Worm (Caenorhabditis elegans) whole organism, L4 larva: ENCODE data around the gene T12A7.10.

Experiments used
- aha-1 ChIP-seq: fragments of 150-350 bp; peaks from one replicate; lab custom pipeline; 2014; ENCODE audit warnings: missing biosample characterization, missing genetic modification characterization
- ama-1 ChIP-seq: fragments of 150-350 bp; optimal IDR thresholded peaks from 2 replicates; lab custom pipeline; 2014; ENCODE audit warnings: inconsistent platforms, mixed read lengths
- ceh-28 ChIP-seq: fragments of 150-350 bp; optimal IDR thresholded peaks from 2 replicates; lab custom pipeline; 2014; ENCODE audit warnings: missing biosample characterization, missing genetic modification reagents, missing genetic modification characterization
- daf-19 ChIP-seq: fragments of 200-800 bp; sonication (Bioruptor generic); conservative IDR thresholded peaks from 2 replicates; pipeline ENCODE4 v1.3.6; 2022; ENCODE audit warnings: missing genetic modification characterization, missing compliant biosample characterization
- lin-39 ChIP-seq: fragments of 150-350 bp; optimal IDR thresholded peaks from 2 replicates; lab custom pipeline; 2014; ENCODE audit warnings: missing biosample characterization, missing genetic modification reagents, missing genetic modification characterization
- mdl-1 ChIP-seq, 2 experiments: fragments of 150-350 bp in 1 of 2; sonication (generic microtip) in 1 of 2; optimal IDR thresholded peaks; 2 replicates each; lab custom pipeline; 2014 to 2017; ENCODE audit warnings: missing biosample characterization in 2 of 2, missing genetic modification characterization in 2 of 2
- nhr-237 ChIP-seq: sonication (generic microtip); optimal IDR thresholded peaks from 2 replicates; lab custom pipeline; 2017; ENCODE audit warnings: missing biosample characterization, missing genetic modification characterization
- nhr-25 ChIP-seq: sonication (generic microtip); optimal IDR thresholded peaks from 2 replicates; lab custom pipeline; 2017; ENCODE audit warnings: missing genetic modification characterization, mild to moderate bottlenecking, missing compliant biosample characterization, antibody characterized with exemption, moderate library complexity, borderline replicate concordance; ENCODE audit not compliant: insufficient read depth
- rbr-2 ChIP-seq: sonication (generic microtip); optimal IDR thresholded peaks from 2 replicates; lab custom pipeline; 2016; ENCODE audit warnings: missing genotype, missing genetic modification characterization, missing compliant biosample characterization
- unc-130 ChIP-seq: sonication (generic microtip); optimal IDR thresholded peaks from 2 replicates; lab custom pipeline; 2016; ENCODE audit warnings: missing genetic modification reagents, missing genetic modification characterization, missing compliant biosample characterization
- zip-2 ChIP-seq: fragments of 150-350 bp; optimal IDR thresholded peaks from 2 replicates; lab custom pipeline; 2014; ENCODE audit warnings: missing biosample characterization, missing genetic modification characterization
- ztf-11 ChIP-seq: fragments of 150-350 bp; optimal IDR thresholded peaks from 2 replicates; lab custom pipeline; 2014; ENCODE audit warnings: missing biosample characterization, missing genetic modification characterization

DNA sequence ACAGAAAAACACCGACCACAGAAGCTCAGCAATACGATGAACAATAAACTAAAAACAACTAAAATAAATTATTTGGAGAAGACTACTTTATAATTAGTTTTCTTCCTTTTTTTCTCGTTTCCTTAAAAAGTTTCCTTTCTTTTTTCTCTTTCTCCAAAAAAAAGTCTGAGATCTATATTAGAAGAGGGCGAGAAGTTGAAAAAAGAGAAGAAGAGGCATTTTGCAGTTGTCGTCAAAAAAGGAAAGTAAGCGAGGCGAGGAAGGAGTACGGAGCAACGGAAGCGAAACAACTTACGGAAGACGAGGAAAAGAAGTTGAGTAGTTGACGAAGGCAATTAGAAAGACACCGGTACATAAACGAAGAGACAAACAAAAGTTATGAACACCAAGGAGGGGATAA lies 41.1 kb upstream of the T12A7.10 start:
- TF ChIP-seq rbr-2 (tag; lab: Kevin White, UChicago) (no peak), nhr-237 (tag; lab: Kevin White, UChicago) (no peak), unc-130 (GFP tag; lab: Kevin White, UChicago) (no peak), ceh-28 (tag; lab: Kevin White, UChicago) (no peak), lin-39 (tag; lab: Kevin White, UChicago) (no peak), mdl-1 (tag; optimal IDR thresholded peaks at IDR 0.05; lab: Kevin White, UChicago) (no peak), ama-1 (lab: Kevin White, UChicago) (no peak), aha-1 (tag; lab: Kevin White, UChicago) (no peak), ztf-11 (tag; lab: Kevin White, UChicago) (no peak), zip-2 (no peak), nhr-25 (tag; lab: Kevin White, UChicago) (no peak), daf-19 (GFP tag; lab: Robert Waterston, UW) (no peak)
